Worm (Caenorhabditis elegans): ENCODE results near the gene F38B7.10.

Gene F38B7.10

DNA sequence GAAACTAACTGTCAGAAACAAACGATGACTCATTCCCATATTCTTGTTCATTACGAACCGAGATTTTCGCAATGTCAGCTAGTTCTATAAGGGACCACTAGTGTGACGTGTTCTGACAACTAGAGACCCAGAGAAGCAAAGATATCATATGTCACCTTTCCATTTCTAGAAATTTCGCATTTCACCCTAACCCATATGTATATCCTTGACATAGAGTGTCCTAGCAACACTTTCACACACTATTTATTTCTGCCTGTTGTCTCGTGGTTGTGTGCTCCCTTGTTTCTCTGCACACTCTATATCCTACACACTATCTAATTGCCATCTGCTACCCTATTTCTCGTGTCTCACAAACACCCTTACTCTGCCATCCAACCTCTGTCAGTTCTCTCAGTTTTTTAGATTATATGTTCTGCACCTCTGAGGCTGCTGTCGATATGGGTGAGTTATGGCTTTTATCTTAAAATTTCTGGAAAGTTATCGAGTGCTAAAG, 3.6 kb downstream of the F38B7.10 start, which contains the start of the genes F38B7.17 and F38B7.3 (continued):
- TF ChIP-seq unc-3 (GFP tag; conservative IDR thresholded peaks at IDR 0.05), result no peak
- no peak for TF ChIP-seq unc-3 (tag; optimal IDR thresholded peaks at IDR 0.05)
- peak; percentile 3 for TF ChIP-seq ceh-14 (tag; optimal IDR thresholded peaks at IDR 0.05)
- TF ChIP-seq fax-1 (tag; optimal IDR thresholded peaks at IDR 0.05), result no peak
- no peak for TF ChIP-seq rnt-1 (tag; optimal IDR thresholded peaks at IDR 0.05)
- TF ChIP-seq pax-1 (tag; optimal IDR thresholded peaks at IDR 0.05), result no peak
- no peak for TF ChIP-seq mec-3 (tag; optimal IDR thresholded peaks at IDR 0.05; ENCODE audit: borderline replicate concordance)
- TF ChIP-seq ref-2 (tag; optimal IDR thresholded peaks at IDR 0.05), result no peak
- TF ChIP-seq pha-2 (tag; optimal IDR thresholded peaks at IDR 0.05), result no peak
- peak; percentile 42 for TF ChIP-seq ceh-34 (tag; optimal IDR thresholded peaks at IDR 0.05)

DNA sequence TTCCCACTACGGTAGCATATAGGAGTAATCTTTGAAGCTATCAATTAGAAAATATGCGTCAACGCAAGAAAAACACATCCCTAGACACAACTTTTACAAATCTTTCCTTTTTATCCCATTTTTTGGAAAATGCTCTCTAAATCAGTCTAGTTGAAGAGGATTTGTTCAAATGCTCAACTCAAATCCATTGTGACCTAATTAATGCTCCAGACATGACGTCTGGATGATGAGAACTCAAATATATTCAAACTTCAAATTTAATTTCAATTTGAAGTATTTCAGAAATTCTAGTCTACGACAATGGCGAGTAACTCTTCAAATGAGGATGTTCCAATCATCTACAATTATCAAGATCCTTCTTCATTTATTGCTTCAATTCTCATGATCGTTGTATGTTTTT, 7.1 kb downstream of the F38B7.10 start, which contains the start of gene srx-85:
TSS of gene srx-85 (plus strand) at position 301 of the 400 bp plus-strand sequence.
- TF ChIP-seq pqm-1 (tag; optimal IDR thresholded peaks at IDR 0.05) (no peak), pag-3 (tag; optimal IDR thresholded peaks at IDR 0.05; ENCODE audit: borderline replicate concordance) (no peak), ceh-45 (GFP tag; IDR thresholded peaks at IDR 0.05) (no peak), K02D7.2 (tag; optimal IDR thresholded peaks at IDR 0.05) (no peak), tbx-7 (tag; optimal IDR thresholded peaks at IDR 0.05) (no peak), che-1 (tag; optimal IDR thresholded peaks at IDR 0.05) (no peak), C38D4.7 (GFP tag; optimal IDR thresholded peaks at IDR 0.05) (no peak), ets-4 (tag; optimal IDR thresholded peaks at IDR 0.05) (no peak), odd-2 (tag; optimal IDR thresholded peaks at IDR 0.05) (no peak), nfya-1 (tag; optimal IDR thresholded peaks at IDR 0.05) (no peak), rnt-1 (tag; optimal IDR thresholded peaks at IDR 0.05) (no peak), ceh-22 (tag; optimal IDR thresholded peaks at IDR 0.05) (no peak), dmd-4 (tag; optimal IDR thresholded peaks at IDR 0.05; ENCODE audit: borderline replicate concordance) (no peak), ceh-6 (GFP tag; optimal IDR thresholded peaks at IDR 0.05) (no peak), ceh-30 (tag; optimal IDR thresholded peaks at IDR 0.05) (no peak), nhr-11 (tag; optimal IDR thresholded peaks at IDR 0.05) (no peak), C08G9.2 (tag; optimal IDR thresholded peaks at IDR 0.05) (no peak), ceh-24 (tag; optimal IDR thresholded peaks at IDR 0.05) (no peak)

DNA sequence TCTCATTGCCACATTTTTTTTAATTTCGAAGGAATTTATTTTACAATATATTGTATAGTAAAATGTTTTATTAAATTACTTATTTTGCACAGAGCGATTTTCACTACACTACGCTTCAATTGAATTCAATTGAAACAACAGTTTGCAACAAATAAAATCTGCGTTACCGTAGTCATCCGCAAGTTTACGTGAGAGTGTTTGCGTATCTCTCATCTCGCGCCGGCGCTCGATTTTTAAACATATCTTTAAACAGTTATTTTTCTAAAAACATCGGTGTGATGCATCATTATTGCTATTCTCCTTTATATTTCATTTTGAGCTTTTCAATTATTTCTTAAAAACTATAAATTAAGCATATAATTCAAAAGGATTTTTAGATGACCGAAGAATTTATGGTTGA, 8.9 kb downstream of the F38B7.10 start, which contains the start of gene duo-1:
TSS of gene duo-1 (plus strand) at position 371 of the 400 bp plus-strand sequence.
- no peak for TF ChIP-seq ahr-1 (tag; optimal IDR thresholded peaks at IDR 0.05)
- TF ChIP-seq K09A11.1 (tag; optimal IDR thresholded peaks at IDR 0.05; ENCODE audit: insufficient read depth), result no peak
- no peak for TF ChIP-seq ceh-31 (tag; optimal IDR thresholded peaks at IDR 0.05)
- no peak for TF ChIP-seq unc-42 (tag; optimal IDR thresholded peaks at IDR 0.05)
- TF ChIP-seq zip-5 (tag; optimal IDR thresholded peaks at IDR 0.05), result no peak
- TF ChIP-seq npax-4 (tag; optimal IDR thresholded peaks at IDR 0.05), result no peak
- no peak for TF ChIP-seq pat-9 (tag; optimal IDR thresholded peaks at IDR 0.05)
- TF ChIP-seq pros-1 (tag; optimal IDR thresholded peaks at IDR 0.05), result no peak
- no peak for TF ChIP-seq Y22D7AL.16 (tag; optimal IDR thresholded peaks at IDR 0.05)
- no peak for TF ChIP-seq ceh-2 (tag; optimal IDR thresholded peaks at IDR 0.05)
- TF ChIP-seq dve-1 (tag; optimal IDR thresholded peaks at IDR 0.05), result no peak
- TF ChIP-seq C08G9.2 (tag; optimal IDR thresholded peaks at IDR 0.05), result no peak
- no peak for TF ChIP-seq pha-2 (tag; optimal IDR thresholded peaks at IDR 0.05)
- TF ChIP-seq pha-4 (tag; optimal IDR thresholded peaks at IDR 0.05), result no peak
- TF ChIP-seq ceh-45 (GFP tag; IDR thresholded peaks at IDR 0.05), result no peak
- TF ChIP-seq madf-2 (tag; optimal IDR thresholded peaks at IDR 0.05), result no peak
- TF ChIP-seq sox-2 (GFP tag; IDR thresholded peaks at IDR 0.05), result no peak
